Fruit fly (Drosophila melanogaster) whole organism: ENCODE data around the gene Iru.

Experiments used
- CG8478 ChIP-seq: fragments of >200 bp; optimal IDR thresholded peaks from 2 replicates; lab custom pipeline; 2018; ENCODE audit warnings: inconsistent platforms
- Dll ChIP-seq: fragments of >200 bp; optimal IDR thresholded peaks from 2 replicates; lab custom pipeline; 2017
- EcR ChIP-seq, 2 experiments: fragments of >200 bp; optimal IDR thresholded peaks; 2 replicates each; lab custom pipeline; 2017; ENCODE audit warnings: missing biosample characterization in 2 of 2, missing genetic modification characterization in 2 of 2, missing genetic modification reagents in 2 of 2
- pan ChIP-seq: fragments of >200 bp; optimal IDR thresholded peaks from 2 replicates; lab custom pipeline; 2017
- psq ChIP-seq: fragments of >200 bp; optimal IDR thresholded peaks from 2 replicates; lab custom pipeline; 2017
- usp ChIP-seq: fragments of >200 bp; optimal IDR thresholded peaks from 2 replicates; lab custom pipeline; 2017; ENCODE audit warnings: missing biosample characterization, missing genetic modification characterization, mixed read lengths

The Iru gene

dm6 chr3R:9001720-9002240, 4.5 kb upstream of the Iru start:
- no peak for TF ChIP-seq pan (lab: Kevin White, UChicago)
- no peak for TF ChIP-seq CG8478 (lab: Kevin White, UChicago)
- TF ChIP-seq psq: no peak
- TF ChIP-seq EcR (GFP tag; optimal IDR thresholded peaks at IDR 0.05; lab: Kevin White, UChicago): no peak
- TF ChIP-seq usp: no peak
- no peak for TF ChIP-seq Dll

dm6 chr3R:9002542-9002941, 3.7 kb upstream of the Iru start:
- no peak for TF ChIP-seq pan (lab: Kevin White, UChicago)
- TF ChIP-seq Dll: no peak

- TF ChIP-seq EcR (GFP tag; optimal IDR thresholded peaks at IDR 0.05; lab: Kevin White, UChicago) (no peak), Dll (no peak), usp (no peak), pan (lab: Kevin White, UChicago) (no peak), CG8478 (lab: Kevin White, UChicago) (no peak), psq (no peak)
Measured at dm6 chr3R:9003600-9004223, 2.5 kb upstream of the Iru start, which contains the start of the genes CG31100 and CG11980. Gene CG31100, minus strand, starts transcription at chr3R:9003650. Gene CG11980, plus strand, starts transcription at chr3R:9004017.

- no peak for TF ChIP-seq EcR (GFP tag; optimal IDR thresholded peaks at IDR 0.05; lab: Kevin White, UChicago)
- no peak for TF ChIP-seq psq
- TF ChIP-seq pan (lab: Kevin White, UChicago): no peak
- no peak for TF ChIP-seq Dll
- TF ChIP-seq usp: no peak
- no peak for TF ChIP-seq CG8478 (lab: Kevin White, UChicago)
Measured at dm6 chr3R:9007258-9007657, 1.0 kb downstream of the Iru start.

dm6 chr3R:9008202-9008601, 1.9 kb downstream of the Iru start, which contains the start of gene CG11983:
Gene CG11983, plus strand, starts transcription at chr3R:9008321.
- TF ChIP-seq CG8478 (lab: Kevin White, UChicago) (no peak), EcR (GFP tag; optimal IDR thresholded peaks at IDR 0.05; lab: Kevin White, UChicago) (no peak), pan (lab: Kevin White, UChicago) (no peak), psq (no peak), usp (no peak), Dll (no peak)

dm6 chr3R:9010695-9011094, 4.4 kb downstream of the Iru start:
- TF ChIP-seq EcR (GFP tag; optimal IDR thresholded peaks at IDR 0.05; lab: Kevin White, UChicago) (no peak), pan (lab: Kevin White, UChicago) (no peak), psq (no peak), usp (no peak), Dll (no peak), CG8478 (lab: Kevin White, UChicago) (no peak)

dm6 chr3R:9011708-9012107, 5.5 kb downstream of the Iru start:
- no peak for TF ChIP-seq Dll
- TF ChIP-seq CG8478 (lab: Kevin White, UChicago): no peak
- TF ChIP-seq pan (lab: Kevin White, UChicago): no peak
- no peak for TF ChIP-seq EcR (GFP tag; optimal IDR thresholded peaks at IDR 0.05; lab: Kevin White, UChicago)
- no peak for TF ChIP-seq psq
- TF ChIP-seq usp: no peak

- no peak for TF ChIP-seq Dll
- TF ChIP-seq pan (lab: Kevin White, UChicago): no peak
Measured at dm6 chr3R:9013765-9014380, 7.6 kb downstream of the Iru start.

- no peak for TF ChIP-seq psq
Measured at dm6 chr3R:9014859-9015466, 8.7 kb downstream of the Iru start, which contains the start of the genes Kcmf1, Sf3b5 and CG11986. Gene Kcmf1, minus strand, starts transcription at chr3R:9014909. Gene Sf3b5, minus strand, starts transcription at chr3R:9015341. Gene CG11986, plus strand, starts transcription at chr3R:9015446.

- TF ChIP-seq EcR (GFP tag; optimal IDR thresholded peaks at IDR 0.05; lab: Kevin White, UChicago) (no peak), usp (no peak), Dll (no peak), CG8478 (lab: Kevin White, UChicago) (no peak), pan (lab: Kevin White, UChicago) (no peak), psq (no peak)
Measured at dm6 chr3R:9016869-9017268, 10.6 kb downstream of the Iru start.

- TF ChIP-seq Dll: no peak
- no peak for TF ChIP-seq EcR (GFP tag; optimal IDR thresholded peaks at IDR 0.05; lab: Kevin White, UChicago)
Measured at dm6 chr3R:9019689-9020138, 13.5 kb downstream of the Iru start, which contains the start of gene tgo. Gene tgo, minus strand, starts transcription at chr3R:9020022.

- TF ChIP-seq CG8478 (lab: Kevin White, UChicago): no peak
- TF ChIP-seq pan (lab: Kevin White, UChicago): no peak
- no peak for TF ChIP-seq psq
- no peak for TF ChIP-seq EcR (GFP tag; optimal IDR thresholded peaks at IDR 0.05; lab: Kevin White, UChicago)
- no peak for TF ChIP-seq usp
- TF ChIP-seq Dll: no peak
Measured at dm6 chr3R:9023934-9024333, 17.7 kb downstream of the Iru start.
